Worm (Caenorhabditis elegans) whole organism, young adult: ENCODE data around the gene thn-1.

ENCODE experiments used
- ceh-91 ChIP-seq: fragments of 200-800 bp; sonication (Bioruptor generic); IDR thresholded peaks from 2 replicates; pipeline ENCODE4 v1.3.6; 2022; ENCODE audit warnings: missing genetic modification reagents, missing genetic modification characterization, missing compliant biosample characterization
- chd-7 ChIP-seq: sonication (generic microtip); optimal IDR thresholded peaks from 2 replicates; lab custom pipeline; 2016; ENCODE audit warnings: mild to moderate bottlenecking, missing genetic modification characterization, moderate library complexity, missing compliant biosample characterization
- dpff-1 ChIP-seq: sonication (generic microtip); optimal IDR thresholded peaks from 2 replicates; lab custom pipeline; 2017; ENCODE audit warnings: mild to moderate bottlenecking, missing genetic modification characterization, missing compliant biosample characterization
- let-526 ChIP-seq: fragments of 200-800 bp; sonication (Bioruptor generic); IDR thresholded peaks from 2 replicates; pipeline ENCODE4 v1.3.6; 2022; ENCODE audit warnings: missing genetic modification reagents, missing genetic modification characterization, missing compliant biosample characterization
- mes-4 ChIP-seq: sonication (generic microtip); optimal IDR thresholded peaks from 2 replicates; lab custom pipeline; 2016; ENCODE audit warnings: missing genotype, missing genetic modification characterization, missing compliant biosample characterization
- mxl-1 ChIP-seq: sonication (generic microtip); optimal IDR thresholded peaks from 2 replicates; lab custom pipeline; 2016; ENCODE audit warnings: missing genetic modification characterization, missing compliant biosample characterization
- nfya-1 ChIP-seq: sonication (generic microtip); optimal IDR thresholded peaks from 2 replicates; lab custom pipeline; 2017; ENCODE audit warnings: antibody characterized with exemption, missing compliant biosample characterization, missing genetic modification characterization, borderline replicate concordance; ENCODE audit not compliant: insufficient read depth
- pha-4 ChIP-seq: fragments of 150-350 bp; sonication (generic microtip); optimal IDR thresholded peaks from 2 replicates; lab custom pipeline; 2014; ENCODE audit warnings: missing biosample characterization, missing genetic modification reagents, missing genetic modification characterization
- rcor-1 ChIP-seq: fragments of 200-800 bp; sonication (Bioruptor generic); IDR thresholded peaks from 2 replicates; pipeline ENCODE4 v1.3.6; 2022; ENCODE audit warnings: missing genetic modification reagents, missing genetic modification characterization, missing compliant biosample characterization
- snpc-4 ChIP-seq, 5 experiments: fragments of 150-350 bp in 1 of 5; sonication (generic microtip) in 4 of 5; optimal IDR thresholded peaks; 2 replicates each; lab custom pipeline; 2014 to 2018; ENCODE audit warnings: missing genetic modification characterization in 5 of 5, missing biosample characterization in 3 of 5, antibody characterized with exemption in 2 of 5, mild to moderate bottlenecking in 2 of 5, missing compliant biosample characterization in 2 of 5, missing genotype in 2 of 5, moderate library complexity in 2 of 5, missing genetic modification reagents in 1 of 5
- unc-130 ChIP-seq: sonication (generic microtip); optimal IDR thresholded peaks from 2 replicates; lab custom pipeline; 2016; ENCODE audit warnings: missing genetic modification reagents, missing genetic modification characterization, missing compliant biosample characterization
- unc-62 ChIP-seq: fragments of 150-350 bp; optimal IDR thresholded peaks from 2 replicates; lab custom pipeline; 2014; ENCODE audit warnings: missing biosample characterization, missing genetic modification reagents, missing genetic modification characterization
- xnd-1 ChIP-seq: sonication (generic microtip); optimal IDR thresholded peaks from 2 replicates; lab custom pipeline; 2016; ENCODE audit warnings: missing genotype, missing genetic modification reagents, missing genetic modification characterization, missing compliant biosample characterization
- ztf-25 ChIP-seq: fragments of 200-800 bp; sonication (Bioruptor generic); IDR thresholded peaks from 2 replicates; pipeline ENCODE4 v1.3.6; 2022; ENCODE audit warnings: missing genetic modification reagents, missing genetic modification characterization, missing compliant biosample characterization

ce11 chrIV:12336893-12337627, 42.8 kb upstream of the thn-1 start, which contains the start of the genes F19B6.10 and wht-5:
- TF ChIP-seq snpc-4 (GFP tag; optimal IDR thresholded peaks at IDR 0.05; lab: Kevin White, UChicago) (no peak), snpc-4 (tag; optimal IDR thresholded peaks at IDR 0.05; lab: Kevin White, UChicago) (no peak), chd-7 (tag; lab: Kevin White, UChicago) (no peak), rcor-1 (GFP tag; lab: Robert Waterston, UW) (no peak), mes-4 (tag; lab: Kevin White, UChicago) (no peak), ztf-25 (GFP tag; lab: Robert Waterston, UW) (no peak), ceh-91 (GFP tag; lab: Robert Waterston, UW) (no peak), xnd-1 (tag; lab: Kevin White, UChicago) (no peak), unc-62 (no peak), pha-4 (tag; lab: Kevin White, UChicago) (no peak), unc-130 (no peak), nfya-1 (tag; lab: Kevin White, UChicago) (no peak), mxl-1 (tag; lab: Kevin White, UChicago) (no peak), let-526 (no peak), dpff-1 (tag; lab: Kevin White, UChicago) (no peak)
